Worm (Caenorhabditis elegans) whole organism, mixed stage, embryonic: ENCODE measurements around the gene C45B11.8.

Experiments used
- M03D4.4 ChIP-seq: sonication (generic microtip); optimal IDR thresholded peaks from 2 replicates; lab custom pipeline; 2017; ENCODE audit warnings: mild to moderate bottlenecking, missing genetic modification characterization, missing compliant biosample characterization
- bed-3 ChIP-seq: fragments of 200-800 bp; sonication (Bioruptor generic); optimal IDR thresholded peaks from 3 replicates; lab custom pipeline; 2018; ENCODE audit warnings: mild to moderate bottlenecking, missing genetic modification characterization, moderate library complexity, missing compliant biosample characterization
- blmp-1 ChIP-seq: fragments of 150-350 bp; optimal IDR thresholded peaks from 2 replicates; lab custom pipeline; 2014; ENCODE audit warnings: missing biosample characterization, missing genetic modification characterization
- ceh-39 ChIP-seq: fragments of 150-350 bp; optimal IDR thresholded peaks from 2 replicates; lab custom pipeline; 2014; ENCODE audit warnings: missing biosample characterization, missing genetic modification characterization
- ceh-43 ChIP-seq: fragments of 200-800 bp; sonication (Bioruptor generic); optimal IDR thresholded peaks from 2 replicates; lab custom pipeline; 2018; ENCODE audit warnings: mild to moderate bottlenecking, missing genetic modification characterization, moderate library complexity, missing compliant biosample characterization
- ceh-83 ChIP-seq: fragments of 200-800 bp; sonication (Bioruptor generic); optimal IDR thresholded peaks from 2 replicates; lab custom pipeline; 2018; ENCODE audit warnings: mild to moderate bottlenecking, missing genetic modification characterization, missing compliant biosample characterization
- ces-1 ChIP-seq: fragments of 150-350 bp; optimal IDR thresholded peaks from 2 replicates; lab custom pipeline; 2014; ENCODE audit warnings: missing biosample characterization, missing genetic modification reagents, missing genetic modification characterization
- cnd-1 ChIP-seq: fragments of 200-800 bp; sonication (Bioruptor generic); optimal IDR thresholded peaks from 2 replicates; lab custom pipeline; 2018; ENCODE audit warnings: mild to moderate bottlenecking, missing genetic modification characterization, missing compliant biosample characterization
- elt-1 ChIP-seq: sonication (generic microtip); optimal IDR thresholded peaks from 2 replicates; lab custom pipeline; 2017; ENCODE audit warnings: missing genetic modification characterization, mild to moderate bottlenecking, missing compliant biosample characterization, antibody characterized with exemption, moderate library complexity, borderline replicate concordance; ENCODE audit not compliant: insufficient read depth
- elt-3 ChIP-seq: fragments of 150-350 bp; optimal IDR thresholded peaks from 2 replicates; lab custom pipeline; 2014; ENCODE audit warnings: missing biosample characterization, missing genetic modification characterization
- flh-1 ChIP-seq: fragments of 200-800 bp; sonication (Bioruptor generic); optimal IDR thresholded peaks from 2 replicates; lab custom pipeline; 2018; ENCODE audit warnings: mild to moderate bottlenecking, missing genetic modification characterization, moderate library complexity, missing compliant biosample characterization
- ham-2 ChIP-seq: fragments of 200-800 bp; sonication (Bioruptor generic); optimal IDR thresholded peaks from 2 replicates; lab custom pipeline; 2018; ENCODE audit warnings: mild to moderate bottlenecking, missing genetic modification characterization, missing compliant biosample characterization
- hlh-1 ChIP-seq: fragments of 150-350 bp; optimal IDR thresholded peaks from 2 replicates; lab custom pipeline; 2014; ENCODE audit warnings: missing biosample characterization, missing genetic modification reagents, missing genetic modification characterization
- lin-13 ChIP-seq: fragments of 150-350 bp; optimal IDR thresholded peaks from 2 replicates; lab custom pipeline; 2014; ENCODE audit warnings: missing biosample characterization, missing genetic modification characterization
- lin-32 ChIP-seq: fragments of 200-800 bp; sonication (Bioruptor generic); optimal IDR thresholded peaks from 2 replicates; lab custom pipeline; 2018; ENCODE audit warnings: mild to moderate bottlenecking, missing genetic modification characterization, missing compliant biosample characterization
- lsy-2 ChIP-seq: fragments of 150-350 bp; optimal IDR thresholded peaks from 2 replicates; lab custom pipeline; 2014; ENCODE audit warnings: missing biosample characterization, missing genetic modification characterization
- mab-5 ChIP-seq: fragments of 150-350 bp; optimal IDR thresholded peaks from 2 replicates; lab custom pipeline; 2014; ENCODE audit warnings: missing biosample characterization, missing genetic modification characterization
- mep-1 ChIP-seq: fragments of 150-350 bp; optimal IDR thresholded peaks from 2 replicates; lab custom pipeline; 2017; ENCODE audit warnings: missing biosample characterization, missing genetic modification reagents, missing genetic modification characterization, inconsistent platforms
- nhr-12 ChIP-seq: fragments of 150-350 bp; optimal IDR thresholded peaks from 2 replicates; lab custom pipeline; 2014; ENCODE audit warnings: missing biosample characterization, missing genetic modification characterization
- nhr-2 ChIP-seq: fragments of 150-350 bp; optimal IDR thresholded peaks from 2 replicates; lab custom pipeline; 2014; ENCODE audit warnings: missing biosample characterization, missing genetic modification characterization
- nhr-237 ChIP-seq: fragments of 150-350 bp; optimal IDR thresholded peaks from 2 replicates; lab custom pipeline; 2014; ENCODE audit warnings: missing biosample characterization, missing genetic modification characterization
- nhr-28 ChIP-seq: fragments of 150-350 bp; optimal IDR thresholded peaks from 2 replicates; lab custom pipeline; 2014; ENCODE audit warnings: missing biosample characterization, missing genetic modification characterization
- nhr-76 ChIP-seq: sonication (generic microtip); optimal IDR thresholded peaks from 2 replicates; lab custom pipeline; 2017; ENCODE audit warnings: missing biosample characterization, missing genetic modification characterization
- pha-4 ChIP-seq: fragments of 150-350 bp; optimal IDR thresholded peaks from 2 replicates; lab custom pipeline; 2018; ENCODE audit warnings: missing biosample characterization, missing genetic modification reagents, missing genetic modification characterization
- snpc-4 ChIP-seq: fragments of 150-350 bp; optimal IDR thresholded peaks from 2 replicates; lab custom pipeline; 2014; ENCODE audit warnings: missing biosample characterization, missing genetic modification characterization
- sptf-1 ChIP-seq: sonication (generic microtip); optimal IDR thresholded peaks from 2 replicates; lab custom pipeline; 2017; ENCODE audit warnings: mild to moderate bottlenecking, missing genetic modification characterization, moderate library complexity, missing compliant biosample characterization
- tbx-8 ChIP-seq: fragments of 200-800 bp; sonication (Bioruptor generic); optimal IDR thresholded peaks from 2 replicates; lab custom pipeline; 2018; ENCODE audit warnings: mild to moderate bottlenecking, missing genetic modification characterization, moderate library complexity, missing compliant biosample characterization
- unc-120 ChIP-seq: sonication (generic microtip); optimal IDR thresholded peaks from 2 replicates; lab custom pipeline; 2017; ENCODE audit warnings: missing genetic modification characterization, missing compliant biosample characterization; ENCODE audit not compliant: poor library complexity, severe bottlenecking
- unc-39 ChIP-seq: fragments of 150-350 bp; optimal IDR thresholded peaks from 2 replicates; lab custom pipeline; 2014; ENCODE audit warnings: missing biosample characterization, missing genetic modification characterization
- unc-62 ChIP-seq: fragments of 150-350 bp; optimal IDR thresholded peaks from 2 replicates; lab custom pipeline; 2014; ENCODE audit warnings: missing biosample characterization, missing genetic modification reagents, missing genetic modification characterization
- zip-8 ChIP-seq: fragments of 150-350 bp; optimal IDR thresholded peaks from 2 replicates; lab custom pipeline; 2014; ENCODE audit warnings: missing biosample characterization, missing genetic modification characterization
- ztf-11 ChIP-seq: fragments of 150-350 bp; optimal IDR thresholded peaks from 2 replicates; lab custom pipeline; 2014; ENCODE audit warnings: missing biosample characterization, missing genetic modification characterization

The C45B11.8 gene

ce11 chrV:11012419-11012818 lies 28.2 kb upstream of the C45B11.8 start, which contains the start of gene C13G3.1:
C13G3.1 (minus strand) TSS chrV:11012465.
- TF ChIP-seq lsy-2 (tag; lab: Kevin White, UChicago) (no peak), nhr-76 (tag; lab: Kevin White, UChicago) (no peak), ces-1 (no peak), tbx-8 (GFP tag; lab: Kevin White, UChicago) (no peak), unc-39 (tag; lab: Kevin White, UChicago) (no peak), ham-2 (no peak), lin-32 (no peak), M03D4.4 (tag; lab: Kevin White, UChicago) (no peak), pha-4 (tag; lab: Kevin White, UChicago) (no peak), nhr-237 (tag; lab: Kevin White, UChicago) (no peak), hlh-1 (no peak), nhr-12 (tag; lab: Kevin White, UChicago) (no peak), cnd-1 (no peak)

- TF ChIP-seq sptf-1 (no peak), hlh-1 (no peak), elt-1 (tag; lab: Kevin White, UChicago) (no peak), lin-32 (no peak), nhr-2 (tag; lab: Kevin White, UChicago) (no peak), snpc-4 (no peak), bed-3 (no peak), nhr-28 (tag; lab: Kevin White, UChicago) (no peak), lin-13 (tag; lab: Kevin White, UChicago) (no peak), blmp-1 (tag; lab: Kevin White, UChicago) (no peak), flh-1 (GFP tag; lab: Kevin White, UChicago) (no peak), mep-1 (tag; lab: Kevin White, UChicago) (no peak), pha-4 (tag; lab: Kevin White, UChicago) (no peak), mab-5 (tag; lab: Kevin White, UChicago) (no peak), zip-8 (tag; lab: Kevin White, UChicago) (no peak)
Observed at ce11 chrV:11013179-11013578, 27.4 kb upstream of the C45B11.8 start.

- TF ChIP-seq ham-2 (no peak), lin-32 (no peak), blmp-1 (tag; lab: Kevin White, UChicago) (no peak), tbx-8 (GFP tag; lab: Kevin White, UChicago) (no peak), nhr-76 (tag; lab: Kevin White, UChicago) (no peak), cnd-1 (no peak), ztf-11 (tag; lab: Kevin White, UChicago) (no peak), zip-8 (tag; lab: Kevin White, UChicago) (no peak), elt-3 (tag; lab: Kevin White, UChicago) (no peak), pha-4 (tag; lab: Kevin White, UChicago) (no peak), nhr-2 (tag; lab: Kevin White, UChicago) (no peak), unc-62 (GFP tag; lab: Kevin White, UChicago) (no peak), ceh-43 (no peak), unc-39 (tag; lab: Kevin White, UChicago) (no peak), mep-1 (tag; lab: Kevin White, UChicago) (no peak), unc-120 (tag; lab: Kevin White, UChicago) (no peak), flh-1 (GFP tag; lab: Kevin White, UChicago) (no peak), lin-13 (tag; lab: Kevin White, UChicago) (no peak), ceh-39 (tag; lab: Kevin White, UChicago) (no peak)
Observed at ce11 chrV:11014758-11015157, 25.8 kb upstream of the C45B11.8 start.

DNA sequence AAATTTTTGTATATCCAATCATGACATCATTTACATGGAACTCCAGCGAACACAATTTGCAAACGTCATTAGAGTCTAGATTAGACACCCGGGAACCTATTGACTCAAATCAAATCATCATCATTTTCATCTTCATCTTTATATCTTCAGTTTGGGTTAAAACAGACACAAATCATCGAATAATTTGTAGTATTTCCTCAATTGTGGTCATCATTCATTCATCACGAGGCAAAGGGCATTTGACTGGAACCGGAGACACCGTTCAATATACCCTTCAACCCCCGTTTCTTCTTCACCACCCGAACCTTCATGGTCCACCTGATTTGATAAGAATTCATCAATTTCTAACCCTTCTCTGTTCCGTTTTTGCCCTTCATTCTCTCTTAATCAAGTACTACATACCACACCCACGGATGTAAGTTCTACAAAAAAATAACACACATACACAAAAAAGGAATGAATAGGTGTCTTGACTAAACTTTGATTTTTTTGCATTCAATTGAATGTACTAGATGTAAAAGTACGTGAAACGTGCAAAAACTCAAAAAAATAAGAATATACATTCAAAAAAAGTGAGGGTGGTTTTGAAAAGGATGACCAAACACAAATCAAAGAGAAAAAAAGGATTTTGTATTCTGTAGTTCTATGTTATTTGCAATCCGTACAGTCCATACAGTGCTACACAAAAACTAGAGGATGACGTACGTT lies 23.6 kb upstream of the C45B11.8 start:
- TF ChIP-seq ztf-11 (tag; lab: Kevin White, UChicago) (no peak), cnd-1 (no peak), sptf-1 (no peak), nhr-2 (tag; lab: Kevin White, UChicago) (no peak), lsy-2 (tag; lab: Kevin White, UChicago) (no peak), nhr-28 (tag; lab: Kevin White, UChicago) (no peak), mab-5 (tag; lab: Kevin White, UChicago) (no peak), lin-32 (no peak), ceh-83 (no peak)
- TF ChIP-seq, all 35 proteins: peak for 0
